Worm (Caenorhabditis elegans): ENCODE data around the gene nhr-104.

ce11 chrIV:4829641-4830040, 41.1 kb upstream of the nhr-104 start:
- TF ChIP-seq fos-1 (tag; optimal IDR thresholded peaks at IDR 0.05) (no peak), snpc-4 (tag; optimal IDR thresholded peaks at IDR 0.05) (no peak), mml-1 (tag; optimal IDR thresholded peaks at IDR 0.05) (no peak), lsy-12 (tag; optimal IDR thresholded peaks at IDR 0.05) (no peak), aly-2 (tag; optimal IDR thresholded peaks at IDR 0.05) (no peak), nhr-67 (tag; optimal IDR thresholded peaks at IDR 0.05) (no peak), ceh-28 (tag; optimal IDR thresholded peaks at IDR 0.05) (no peak), pha-4 (tag; optimal IDR thresholded peaks at IDR 0.05) (no peak)
